Fruit fly (Drosophila melanogaster): ENCODE results near the gene Tsr1.

DNA sequence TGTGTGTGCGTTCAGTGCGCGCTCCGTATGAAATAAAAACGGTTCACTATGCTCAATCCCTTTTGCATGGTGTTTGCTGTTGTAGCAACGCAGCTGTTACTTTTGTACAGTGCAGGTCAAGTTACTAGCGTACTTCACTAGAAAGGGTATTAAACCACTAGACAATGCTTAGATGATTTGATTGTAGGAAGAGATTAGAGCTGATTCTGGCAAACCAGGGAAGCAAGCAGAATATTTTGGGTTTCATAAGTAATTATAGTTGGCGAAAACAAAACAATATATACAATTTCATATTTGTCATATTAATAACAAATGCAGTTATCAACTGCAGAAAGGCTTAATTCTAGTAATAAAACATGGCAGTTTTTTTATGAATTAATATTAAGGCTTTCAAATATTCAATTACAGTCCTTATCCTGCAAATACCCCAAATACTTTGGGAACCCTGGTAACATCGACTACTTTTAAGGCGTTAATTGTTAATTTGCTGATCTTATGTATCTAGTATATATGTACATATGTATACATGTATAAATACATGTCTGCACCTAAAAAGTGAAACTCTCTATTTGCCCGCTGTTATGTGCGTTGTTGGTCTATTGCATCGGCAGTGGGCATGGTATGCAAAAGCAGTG, 12.3 kb downstream of the Tsr1 start:
- TF ChIP-seq usp (GFP tag; optimal IDR thresholded peaks at IDR 0.05) (no peak), CG8478 (optimal IDR thresholded peaks at IDR 0.05) (no peak), Dll (optimal IDR thresholded peaks at IDR 0.05) (no peak), pan (optimal IDR thresholded peaks at IDR 0.05) (no peak), psq (optimal IDR thresholded peaks at IDR 0.05) (no peak), EcR (GFP tag; optimal IDR thresholded peaks at IDR 0.05) (no peak)
